Worm (Caenorhabditis elegans) whole organism, mixed stage, embryonic: ENCODE data around the gene tric-1B.1.

Source experiments
- M03D4.4 ChIP-seq: sonication (generic microtip); optimal IDR thresholded peaks from 2 replicates; lab custom pipeline; 2017; ENCODE audit warnings: mild to moderate bottlenecking, missing genetic modification characterization, missing compliant biosample characterization
- bed-3 ChIP-seq: fragments of 200-800 bp; sonication (Bioruptor generic); optimal IDR thresholded peaks from 3 replicates; lab custom pipeline; 2018; ENCODE audit warnings: mild to moderate bottlenecking, missing genetic modification characterization, moderate library complexity, missing compliant biosample characterization
- blmp-1 ChIP-seq: fragments of 150-350 bp; optimal IDR thresholded peaks from 2 replicates; lab custom pipeline; 2014; ENCODE audit warnings: missing biosample characterization, missing genetic modification characterization
- ceh-39 ChIP-seq: fragments of 150-350 bp; optimal IDR thresholded peaks from 2 replicates; lab custom pipeline; 2014; ENCODE audit warnings: missing biosample characterization, missing genetic modification characterization
- ceh-43 ChIP-seq: fragments of 200-800 bp; sonication (Bioruptor generic); optimal IDR thresholded peaks from 2 replicates; lab custom pipeline; 2018; ENCODE audit warnings: mild to moderate bottlenecking, missing genetic modification characterization, moderate library complexity, missing compliant biosample characterization
- ceh-83 ChIP-seq: fragments of 200-800 bp; sonication (Bioruptor generic); optimal IDR thresholded peaks from 2 replicates; lab custom pipeline; 2018; ENCODE audit warnings: mild to moderate bottlenecking, missing genetic modification characterization, missing compliant biosample characterization
- ces-1 ChIP-seq: fragments of 150-350 bp; optimal IDR thresholded peaks from 2 replicates; lab custom pipeline; 2014; ENCODE audit warnings: missing biosample characterization, missing genetic modification reagents, missing genetic modification characterization
- cnd-1 ChIP-seq: fragments of 200-800 bp; sonication (Bioruptor generic); optimal IDR thresholded peaks from 2 replicates; lab custom pipeline; 2018; ENCODE audit warnings: mild to moderate bottlenecking, missing genetic modification characterization, missing compliant biosample characterization
- drap-1 ChIP-seq: fragments of 200-800 bp; sonication (Bioruptor generic); optimal IDR thresholded peaks from 3 replicates; lab custom pipeline; 2018; ENCODE audit warnings: mild to moderate bottlenecking, missing genetic modification characterization, missing compliant biosample characterization
- elt-1 ChIP-seq: sonication (generic microtip); optimal IDR thresholded peaks from 2 replicates; lab custom pipeline; 2017; ENCODE audit warnings: missing genetic modification characterization, mild to moderate bottlenecking, missing compliant biosample characterization, antibody characterized with exemption, moderate library complexity, borderline replicate concordance; ENCODE audit not compliant: insufficient read depth
- elt-3 ChIP-seq: fragments of 150-350 bp; optimal IDR thresholded peaks from 2 replicates; lab custom pipeline; 2014; ENCODE audit warnings: missing biosample characterization, missing genetic modification characterization
- flh-1 ChIP-seq: fragments of 200-800 bp; sonication (Bioruptor generic); optimal IDR thresholded peaks from 2 replicates; lab custom pipeline; 2018; ENCODE audit warnings: mild to moderate bottlenecking, missing genetic modification characterization, moderate library complexity, missing compliant biosample characterization
- ham-2 ChIP-seq: fragments of 200-800 bp; sonication (Bioruptor generic); optimal IDR thresholded peaks from 2 replicates; lab custom pipeline; 2018; ENCODE audit warnings: mild to moderate bottlenecking, missing genetic modification characterization, missing compliant biosample characterization
- lin-13 ChIP-seq: fragments of 150-350 bp; optimal IDR thresholded peaks from 2 replicates; lab custom pipeline; 2014; ENCODE audit warnings: missing biosample characterization, missing genetic modification characterization
- lin-32 ChIP-seq: fragments of 200-800 bp; sonication (Bioruptor generic); optimal IDR thresholded peaks from 2 replicates; lab custom pipeline; 2018; ENCODE audit warnings: mild to moderate bottlenecking, missing genetic modification characterization, missing compliant biosample characterization
- lsy-2 ChIP-seq: fragments of 150-350 bp; optimal IDR thresholded peaks from 2 replicates; lab custom pipeline; 2014; ENCODE audit warnings: missing biosample characterization, missing genetic modification characterization
- mab-5 ChIP-seq: fragments of 150-350 bp; optimal IDR thresholded peaks from 2 replicates; lab custom pipeline; 2014; ENCODE audit warnings: missing biosample characterization, missing genetic modification characterization
- nhr-12 ChIP-seq: fragments of 150-350 bp; optimal IDR thresholded peaks from 2 replicates; lab custom pipeline; 2014; ENCODE audit warnings: missing biosample characterization, missing genetic modification characterization
- nhr-2 ChIP-seq: fragments of 150-350 bp; optimal IDR thresholded peaks from 2 replicates; lab custom pipeline; 2014; ENCODE audit warnings: missing biosample characterization, missing genetic modification characterization
- nhr-76 ChIP-seq: sonication (generic microtip); optimal IDR thresholded peaks from 2 replicates; lab custom pipeline; 2017; ENCODE audit warnings: missing biosample characterization, missing genetic modification characterization
- pha-4 ChIP-seq: fragments of 150-350 bp; optimal IDR thresholded peaks from 2 replicates; lab custom pipeline; 2018; ENCODE audit warnings: missing biosample characterization, missing genetic modification reagents, missing genetic modification characterization
- sem-2 ChIP-seq: fragments of 200-800 bp; sonication (Bioruptor generic); optimal IDR thresholded peaks from 2 replicates; lab custom pipeline; 2018; ENCODE audit warnings: mild to moderate bottlenecking, missing genetic modification characterization, missing compliant biosample characterization
- snpc-4 ChIP-seq: fragments of 150-350 bp; optimal IDR thresholded peaks from 2 replicates; lab custom pipeline; 2014; ENCODE audit warnings: missing biosample characterization, missing genetic modification characterization
- sptf-1 ChIP-seq: sonication (generic microtip); optimal IDR thresholded peaks from 2 replicates; lab custom pipeline; 2017; ENCODE audit warnings: mild to moderate bottlenecking, missing genetic modification characterization, moderate library complexity, missing compliant biosample characterization
- tbx-8 ChIP-seq: fragments of 200-800 bp; sonication (Bioruptor generic); optimal IDR thresholded peaks from 2 replicates; lab custom pipeline; 2018; ENCODE audit warnings: mild to moderate bottlenecking, missing genetic modification characterization, moderate library complexity, missing compliant biosample characterization
- unc-120 ChIP-seq: sonication (generic microtip); optimal IDR thresholded peaks from 2 replicates; lab custom pipeline; 2017; ENCODE audit warnings: missing genetic modification characterization, missing compliant biosample characterization; ENCODE audit not compliant: poor library complexity, severe bottlenecking
- unc-39 ChIP-seq: fragments of 150-350 bp; optimal IDR thresholded peaks from 2 replicates; lab custom pipeline; 2014; ENCODE audit warnings: missing biosample characterization, missing genetic modification characterization
- unc-62 ChIP-seq: fragments of 150-350 bp; optimal IDR thresholded peaks from 2 replicates; lab custom pipeline; 2014; ENCODE audit warnings: missing biosample characterization, missing genetic modification reagents, missing genetic modification characterization
- zip-8 ChIP-seq: fragments of 150-350 bp; optimal IDR thresholded peaks from 2 replicates; lab custom pipeline; 2014; ENCODE audit warnings: missing biosample characterization, missing genetic modification characterization
- ztf-11 ChIP-seq: fragments of 150-350 bp; optimal IDR thresholded peaks from 2 replicates; lab custom pipeline; 2014; ENCODE audit warnings: missing biosample characterization, missing genetic modification characterization

tric-1B.1 gene

DNA sequence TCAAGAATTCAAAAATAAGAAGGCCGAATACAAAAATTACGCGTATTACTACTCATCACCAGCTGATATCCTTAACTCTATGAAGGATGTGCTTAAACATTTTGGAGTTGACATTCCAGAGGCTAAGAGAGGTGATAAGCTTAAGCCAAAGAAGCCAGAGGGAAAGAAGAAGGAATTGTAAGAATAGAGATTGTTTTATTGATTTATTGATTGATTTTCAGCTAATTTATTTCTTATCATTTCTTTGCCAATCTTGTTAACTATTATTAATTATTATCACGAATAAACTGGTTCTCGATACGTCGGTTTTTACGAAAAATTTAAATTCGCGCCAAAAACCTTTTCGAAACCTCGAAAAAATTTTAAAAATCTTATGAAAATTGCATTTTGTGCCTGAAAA, 24.3 kb downstream of the tric-1B.1 start:
- no peak for TF ChIP-seq blmp-1 (tag; lab: Kevin White, UChicago)
- no peak for TF ChIP-seq zip-8 (tag; lab: Kevin White, UChicago)
- no peak for TF ChIP-seq lsy-2 (tag; lab: Kevin White, UChicago)
- TF ChIP-seq unc-62 = no peak
- no peak for TF ChIP-seq bed-3 (GFP tag; lab: Kevin White, UChicago)

DNA sequence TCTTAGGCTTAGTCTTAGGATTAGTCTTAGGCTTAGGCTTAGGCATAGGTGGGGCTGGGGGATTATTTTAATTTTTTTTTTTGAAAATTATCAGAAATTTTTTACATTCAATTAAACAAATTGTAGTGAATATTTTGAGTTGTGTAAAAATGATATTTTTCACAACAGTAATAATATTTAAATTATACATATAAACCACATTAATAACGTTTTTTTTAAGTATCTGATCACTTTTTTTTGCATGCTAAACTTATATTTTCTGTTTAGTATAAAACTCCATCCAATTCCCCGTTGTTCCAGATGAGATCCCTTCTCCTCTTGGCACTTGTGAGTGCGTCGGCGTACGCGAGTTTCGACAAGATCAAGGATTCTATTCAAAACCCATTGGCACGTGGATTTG, 26.0 kb downstream of the tric-1B.1 start, which contains the start of gene txdc-12.1:
TSS of gene txdc-12.1 (plus strand) at position 301 of the 400 bp plus-strand sequence.
- TF ChIP-seq unc-120 = no peak
- TF ChIP-seq tbx-8 (GFP tag; lab: Kevin White, UChicago) = no peak
- no peak for TF ChIP-seq ceh-43 (GFP tag; lab: Kevin White, UChicago)
- no peak for TF ChIP-seq nhr-12 (tag; lab: Kevin White, UChicago)
- no peak for TF ChIP-seq sem-2 (GFP tag; lab: Kevin White, UChicago)
- no peak for TF ChIP-seq elt-1
- no peak for TF ChIP-seq zip-8 (tag; lab: Kevin White, UChicago)
- TF ChIP-seq drap-1 = no peak
- TF ChIP-seq elt-3 (tag; lab: Kevin White, UChicago) = no peak
- no peak for TF ChIP-seq cnd-1
- TF ChIP-seq flh-1 (GFP tag; lab: Kevin White, UChicago) = no peak
- TF ChIP-seq ztf-11 (tag; lab: Kevin White, UChicago) = no peak
- no peak for TF ChIP-seq lin-13
- TF ChIP-seq mab-5 = no peak
- no peak for TF ChIP-seq lsy-2 (tag; lab: Kevin White, UChicago)
- no peak for TF ChIP-seq sptf-1
- TF ChIP-seq ceh-83 (GFP tag; lab: Kevin White, UChicago) = no peak
- TF ChIP-seq unc-39 (tag; lab: Kevin White, UChicago) = no peak
- TF ChIP-seq pha-4 (tag; lab: Kevin White, UChicago) = no peak
- no peak for TF ChIP-seq ceh-39 (tag; lab: Kevin White, UChicago)

DNA sequence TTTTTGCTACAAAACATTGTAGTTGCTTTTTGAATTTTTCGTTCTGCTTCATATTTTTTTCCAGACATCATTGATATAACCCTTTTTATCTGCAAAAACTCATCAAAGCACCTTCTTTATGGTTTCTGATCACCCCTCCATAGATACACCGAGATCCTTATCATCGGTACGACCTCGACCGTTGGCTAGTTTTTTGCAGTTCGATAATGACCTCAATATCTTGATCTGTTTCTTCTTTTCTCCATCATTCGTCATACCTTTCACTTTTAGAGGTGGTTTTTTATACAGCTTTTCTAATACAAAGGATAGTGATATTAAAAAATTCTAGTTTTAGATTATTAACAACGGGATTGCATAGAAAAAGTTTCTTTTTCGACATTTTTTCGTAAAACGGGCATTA, 26.6 kb downstream of the tric-1B.1 start:
- TF ChIP-seq ham-2 (GFP tag; lab: Kevin White, UChicago) (peak; percentile 8), ces-1 (GFP tag; lab: Kevin White, UChicago) (no peak), nhr-76 (no peak), sem-2 (GFP tag; lab: Kevin White, UChicago) (no peak), snpc-4 (tag; lab: Kevin White, UChicago) (no peak), elt-1 (peak; percentile 93), ceh-43 (GFP tag; lab: Kevin White, UChicago) (no peak)

DNA sequence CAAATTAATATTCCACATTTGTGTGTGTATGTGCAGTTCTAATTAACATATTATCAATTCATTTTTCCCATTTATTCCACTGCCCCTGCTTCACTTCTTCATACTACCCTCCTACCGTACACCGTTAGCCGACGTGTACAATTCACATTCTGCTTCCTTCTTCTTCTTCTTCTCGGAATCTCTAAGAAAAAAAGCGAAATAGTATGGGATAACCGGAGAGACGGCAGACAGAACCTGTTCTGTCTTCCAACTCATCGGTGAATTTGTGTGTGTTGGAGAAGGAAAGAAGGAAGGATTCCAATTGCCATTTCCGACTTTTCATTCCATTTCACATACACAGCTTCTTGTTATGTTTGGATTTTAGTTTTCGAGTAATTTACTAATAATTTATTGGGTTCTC, 28.5 kb downstream of the tric-1B.1 start:
- TF ChIP-seq bed-3 (GFP tag; lab: Kevin White, UChicago) (no peak), unc-62 (no peak), tbx-8 (GFP tag; lab: Kevin White, UChicago) (no peak), ham-2 (GFP tag; lab: Kevin White, UChicago) (peak; percentile 61), lsy-2 (tag; lab: Kevin White, UChicago) (peak; percentile 24)
- TF ChIP-seq, all 35 proteins: peak for 2

DNA sequence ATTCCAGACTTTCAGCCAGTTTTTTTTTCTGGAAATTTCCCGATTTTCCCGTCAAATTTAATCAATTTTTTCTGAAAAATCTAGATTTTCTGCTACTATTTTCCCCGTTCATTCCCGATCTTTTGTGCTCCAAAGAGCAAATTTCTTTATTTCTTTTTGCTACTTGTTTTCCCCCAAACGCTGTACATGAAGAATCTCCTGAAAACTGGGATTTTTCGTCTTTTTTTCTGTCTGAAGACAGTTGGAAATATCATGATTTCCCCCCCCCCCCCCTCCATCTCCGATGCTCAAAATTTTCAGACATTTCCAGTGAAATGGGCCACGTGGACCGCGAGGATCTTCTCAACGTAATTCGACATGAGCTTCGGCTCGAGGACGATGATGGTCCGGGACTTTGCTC, 38.0 kb downstream of the tric-1B.1 start, which contains the start of gene sinh-1:
TSS of gene sinh-1 (plus strand) at position 301 of the 400 bp plus-strand sequence.
- TF ChIP-seq ceh-83 (GFP tag; lab: Kevin White, UChicago) = no peak
- no peak for TF ChIP-seq tbx-8 (GFP tag; lab: Kevin White, UChicago)
- no peak for TF ChIP-seq elt-1
- TF ChIP-seq bed-3 (GFP tag; lab: Kevin White, UChicago) = no peak
- no peak for TF ChIP-seq snpc-4 (tag; lab: Kevin White, UChicago)
- TF ChIP-seq nhr-12 (tag; lab: Kevin White, UChicago) = no peak
- no peak for TF ChIP-seq nhr-2 (tag; lab: Kevin White, UChicago)
- TF ChIP-seq lin-32 = no peak
- TF ChIP-seq ztf-11 (tag; lab: Kevin White, UChicago) = no peak
- no peak for TF ChIP-seq M03D4.4 (tag; lab: Kevin White, UChicago)
- no peak for TF ChIP-seq ham-2 (GFP tag; lab: Kevin White, UChicago)
- no peak for TF ChIP-seq ceh-39 (tag; lab: Kevin White, UChicago)

DNA sequence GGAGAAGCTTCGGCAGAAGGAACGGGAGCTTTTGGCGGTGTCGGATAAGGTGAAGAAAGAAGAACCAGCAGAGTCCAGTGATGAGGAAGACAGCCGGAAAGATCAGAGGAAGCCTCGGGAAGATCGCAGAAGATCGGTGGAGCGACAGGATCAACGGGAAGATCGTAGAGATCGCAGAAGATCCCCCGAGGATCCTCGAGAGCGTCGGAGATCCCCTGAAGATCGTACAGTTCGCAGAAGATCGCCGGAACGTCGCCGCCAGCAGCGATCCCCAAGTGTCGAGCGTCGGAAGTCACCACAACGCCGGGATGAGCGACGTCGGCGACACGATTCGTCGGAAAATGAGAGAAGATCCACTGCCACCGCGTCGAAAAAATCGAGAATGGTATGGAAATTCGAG, 39.9 kb downstream of the tric-1B.1 start:
- TF ChIP-seq nhr-2 (tag; lab: Kevin White, UChicago) (no peak), snpc-4 (tag; lab: Kevin White, UChicago) (no peak), pha-4 (tag; lab: Kevin White, UChicago) (no peak), ceh-39 (tag; lab: Kevin White, UChicago) (no peak), ceh-83 (GFP tag; lab: Kevin White, UChicago) (no peak), blmp-1 (tag; lab: Kevin White, UChicago) (no peak)
